Worm (Caenorhabditis elegans): Measurements from ENCODE around the gene glb-30.

- no peak for TF ChIP-seq nhr-12 (tag; optimal IDR thresholded peaks at IDR 0.05)
- TF ChIP-seq ceh-82 (tag; optimal IDR thresholded peaks at IDR 0.05) = peak; percentile 86
- peak; percentile 66 for TF ChIP-seq pqm-1 (tag; optimal IDR thresholded peaks at IDR 0.05)
- no peak for TF ChIP-seq nhr-237 (tag; optimal IDR thresholded peaks at IDR 0.05)
- peak; percentile 64 for TF ChIP-seq ceh-16 (tag; optimal IDR thresholded peaks at IDR 0.05)
- TF ChIP-seq nhr-76 (tag; optimal IDR thresholded peaks at IDR 0.05) = peak; percentile 78
- TF ChIP-seq zag-1 (tag; optimal IDR thresholded peaks at IDR 0.05) = peak; percentile 86
- no peak for TF ChIP-seq unc-39 (tag; optimal IDR thresholded peaks at IDR 0.05)
- TF ChIP-seq elt-3 (tag; optimal IDR thresholded peaks at IDR 0.05) = peak in 2 of 3 experiments; percentile 4 to 47
- peak; percentile 99 for TF ChIP-seq lin-15B (tag; optimal IDR thresholded peaks at IDR 0.05)
- TF ChIP-seq fkh-10 (GFP tag; optimal IDR thresholded peaks at IDR 0.05) = peak; percentile 96
- peak; percentile 83 for TF ChIP-seq unc-62 (GFP tag; optimal IDR thresholded peaks at IDR 0.05)
- no peak for TF ChIP-seq nhr-28 (tag; optimal IDR thresholded peaks at IDR 0.05)
These were observed 49.5 kb downstream of the glb-30 start, which contains the start of gene Y22D7AL.10 for ce11 chrIII:1618915-1619314.

Measured in whole organism, L3 larva.